Worm (Caenorhabditis elegans): Measurements from ENCODE around the gene unc-105.

Gene unc-105

ce11 chrII:8138015-8138546, 21.8 kb downstream of the unc-105 start, which contains the start of gene cdc-48.2:
cdc-48.2 (plus strand) TSS chrII:8138496.
- TF ChIP-seq unc-39 (tag; optimal IDR thresholded peaks at IDR 0.05): no peak
- no peak for TF ChIP-seq fos-1 (tag; optimal IDR thresholded peaks at IDR 0.05)
- no peak for TF ChIP-seq fkh-2 (tag; optimal IDR thresholded peaks at IDR 0.05)
- TF ChIP-seq hmg-11 (tag; optimal IDR thresholded peaks at IDR 0.05): no peak
- no peak for TF ChIP-seq tbx-2 (tag; optimal IDR thresholded peaks at IDR 0.05)
- TF ChIP-seq unc-62 (GFP tag; optimal IDR thresholded peaks at IDR 0.05): no peak
- no peak for TF ChIP-seq elt-3 (tag; optimal IDR thresholded peaks at IDR 0.05)
- peak; percentile 90 for TF ChIP-seq skn-1 (tag; optimal IDR thresholded peaks at IDR 0.05)
- TF ChIP-seq fkh-10 (GFP tag; optimal IDR thresholded peaks at IDR 0.05): no peak
- TF ChIP-seq nhr-23 (tag; optimal IDR thresholded peaks at IDR 0.05): no peak
- no peak for TF ChIP-seq egl-27 (tag; optimal IDR thresholded peaks at IDR 0.05)
- TF ChIP-seq mdl-1 (tag; optimal IDR thresholded peaks at IDR 0.05): no peak
- TF ChIP-seq nhr-43 (tag; optimal IDR thresholded peaks at IDR 0.05; ENCODE audit: poor library complexity, severe bottlenecking): no peak
- no peak for TF ChIP-seq nhr-67 (tag; optimal IDR thresholded peaks at IDR 0.05)
- TF ChIP-seq nfya-1 (tag; optimal IDR thresholded peaks at IDR 0.05; ENCODE audit: insufficient read depth): peak; percentile 27
- TF ChIP-seq pha-4 (tag; optimal IDR thresholded peaks at IDR 0.05): peak; percentile 2
- no peak for TF ChIP-seq jun-1 (tag; optimal IDR thresholded peaks at IDR 0.05)
- no peak for TF ChIP-seq egl-5 (tag; optimal IDR thresholded peaks at IDR 0.05)
- no peak for TF ChIP-seq elt-1 (tag; optimal IDR thresholded peaks at IDR 0.05)
- TF ChIP-seq ztf-4 (tag; optimal IDR thresholded peaks at IDR 0.05): no peak
- TF ChIP-seq elt-2 (tag; optimal IDR thresholded peaks at IDR 0.05): no peak
- no peak for TF ChIP-seq nhr-76 (tag; optimal IDR thresholded peaks at IDR 0.05)
- no peak for TF ChIP-seq ama-1 (optimal IDR thresholded peaks at IDR 0.05)
- peak; percentile 34 for TF ChIP-seq lin-15B (tag; optimal IDR thresholded peaks at IDR 0.05)
- TF ChIP-seq ZK546.5 (tag; optimal IDR thresholded peaks at IDR 0.05): no peak
- no peak for TF ChIP-seq ceh-9 (tag; optimal IDR thresholded peaks at IDR 0.05)
- TF ChIP-seq nhr-77 (tag; optimal IDR thresholded peaks at IDR 0.05): no peak
- no peak for TF ChIP-seq pqm-1 (tag; optimal IDR thresholded peaks at IDR 0.05)
- no peak for TF ChIP-seq lin-39 (tag; optimal IDR thresholded peaks at IDR 0.05)

ce11 chrII:8141135-8141534, 24.9 kb downstream of the unc-105 start:
- no peak for TF ChIP-seq nhr-12 (tag; optimal IDR thresholded peaks at IDR 0.05)
- no peak for TF ChIP-seq aly-2 (tag; optimal IDR thresholded peaks at IDR 0.05)
- no peak for TF ChIP-seq nhr-23 (tag; optimal IDR thresholded peaks at IDR 0.05)
- no peak for TF ChIP-seq skn-1 (tag; optimal IDR thresholded peaks at IDR 0.05)
- TF ChIP-seq nhr-237 (tag; optimal IDR thresholded peaks at IDR 0.05): no peak
- TF ChIP-seq hmg-11 (tag; optimal IDR thresholded peaks at IDR 0.05): no peak
- TF ChIP-seq ceh-16 (tag; optimal IDR thresholded peaks at IDR 0.05): no peak
- no peak for TF ChIP-seq tbx-2 (tag; optimal IDR thresholded peaks at IDR 0.05)
- no peak for TF ChIP-seq fkh-10 (GFP tag; optimal IDR thresholded peaks at IDR 0.05)
- TF ChIP-seq nhr-67 (tag; optimal IDR thresholded peaks at IDR 0.05): no peak
- no peak for TF ChIP-seq fkh-2 (tag; optimal IDR thresholded peaks at IDR 0.05)
- TF ChIP-seq ama-1 (optimal IDR thresholded peaks at IDR 0.05): no peak
- no peak for TF ChIP-seq ztf-11 (tag; optimal IDR thresholded peaks at IDR 0.05)
- no peak for TF ChIP-seq ztf-4 (tag; optimal IDR thresholded peaks at IDR 0.05)
- TF ChIP-seq unc-62 (GFP tag; optimal IDR thresholded peaks at IDR 0.05): no peak
- TF ChIP-seq nhr-25 (tag; optimal IDR thresholded peaks at IDR 0.05): no peak
- no peak for TF ChIP-seq nhr-28 (tag; optimal IDR thresholded peaks at IDR 0.05)

- TF ChIP-seq mml-1 (tag; optimal IDR thresholded peaks at IDR 0.05) (no peak), snpc-4 (tag; optimal IDR thresholded peaks at IDR 0.05) (peak; percentile 23), zag-1 (tag; optimal IDR thresholded peaks at IDR 0.05) (no peak), ceh-28 (tag; optimal IDR thresholded peaks at IDR 0.05) (no peak), R02D3.7 (tag; optimal IDR thresholded peaks at IDR 0.05) (no peak), nfya-1 (tag; optimal IDR thresholded peaks at IDR 0.05; ENCODE audit: insufficient read depth) (peak; percentile 86), nhr-43 (tag; optimal IDR thresholded peaks at IDR 0.05; ENCODE audit: poor library complexity, severe bottlenecking) (no peak), ceh-16 (tag; optimal IDR thresholded peaks at IDR 0.05) (no peak), nhr-23 (tag; optimal IDR thresholded peaks at IDR 0.05) (peak; percentile 71), lin-39 (tag; optimal IDR thresholded peaks at IDR 0.05) (peak; percentile 29), eor-1 (tag; optimal IDR thresholded peaks at IDR 0.05) (no peak), aly-2 (tag; optimal IDR thresholded peaks at IDR 0.05) (no peak), nhr-25 (tag; optimal IDR thresholded peaks at IDR 0.05) (peak; percentile 45), pha-4 (tag; optimal IDR thresholded peaks at IDR 0.05) (peak; percentile 81), nhr-76 (tag; optimal IDR thresholded peaks at IDR 0.05) (no peak), hmg-11 (tag; optimal IDR thresholded peaks at IDR 0.05) (peak; percentile 44), lin-15B (tag; optimal IDR thresholded peaks at IDR 0.05) (peak; percentile 84), elt-2 (tag; optimal IDR thresholded peaks at IDR 0.05) (peak; percentile 31)
Measured at ce11 chrII:8143278-8143931, 27.1 kb downstream of the unc-105 start, which contains the start of the genes ints-11 and rpl-10. ints-11 (minus strand) TSS chrII:8143478. rpl-10 (plus strand) TSS chrII:8143881.
